Worm (Caenorhabditis elegans): ENCODE data around the gene srab-21.

The srab-21 gene

ce11 chrV:3394694-3395240 is 29.5 kb downstream of the srab-21 start, which contains the start of gene T20D4.15:
Gene T20D4.15 (minus strand): TSS chrV:3394744.
- no peak for TF ChIP-seq hlh-6 (tag; optimal IDR thresholded peaks at IDR 0.05)
- no peak for TF ChIP-seq nhr-232 (tag; optimal IDR thresholded peaks at IDR 0.05)
- no peak for TF ChIP-seq ceh-2 (tag; optimal IDR thresholded peaks at IDR 0.05)
- TF ChIP-seq C38D4.7 (GFP tag; optimal IDR thresholded peaks at IDR 0.05): no peak
- no peak for TF ChIP-seq sox-2 (GFP tag; IDR thresholded peaks at IDR 0.05)
- no peak for TF ChIP-seq hlh-30 (tag; optimal IDR thresholded peaks at IDR 0.05; ENCODE audit: insufficient read depth)
- TF ChIP-seq ceh-30 (tag; optimal IDR thresholded peaks at IDR 0.05): no peak
- no peak for TF ChIP-seq ttx-3 (tag; optimal IDR thresholded peaks at IDR 0.05)
- no peak for TF ChIP-seq ceh-45 (GFP tag; IDR thresholded peaks at IDR 0.05)
- no peak for TF ChIP-seq fax-1 (tag; optimal IDR thresholded peaks at IDR 0.05)

DNA sequence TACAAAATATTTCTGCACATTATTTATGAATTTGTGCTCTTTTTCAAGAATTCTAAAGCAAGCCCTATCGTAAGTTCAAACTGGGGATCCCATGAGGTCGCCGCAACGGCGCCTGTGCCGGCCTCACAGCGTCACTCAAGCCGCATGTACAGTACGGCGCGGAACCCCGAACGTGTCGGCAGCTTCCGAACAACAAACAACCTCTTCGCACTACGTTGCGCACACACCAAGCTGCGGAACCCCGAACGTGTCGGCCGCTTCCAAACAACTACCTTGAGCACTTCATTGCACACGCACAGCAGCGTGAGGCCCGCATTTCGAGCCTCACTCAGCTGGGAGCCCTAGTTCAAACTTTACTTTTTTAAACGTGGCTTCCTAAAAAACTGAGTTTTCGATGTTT is 30.2 kb downstream of the srab-21 start:
- TF ChIP-seq ceh-18 (tag; optimal IDR thresholded peaks at IDR 0.05) (no peak), tbx-2 (tag; optimal IDR thresholded peaks at IDR 0.05) (no peak), npax-4 (tag; optimal IDR thresholded peaks at IDR 0.05) (no peak), unc-86 (tag; optimal IDR thresholded peaks at IDR 0.05) (no peak), pag-3 (tag; optimal IDR thresholded peaks at IDR 0.05; ENCODE audit: borderline replicate concordance) (no peak), ref-2 (tag; optimal IDR thresholded peaks at IDR 0.05) (no peak), fkh-10 (GFP tag; optimal IDR thresholded peaks at IDR 0.05) (no peak), ceh-19 (GFP tag; optimal IDR thresholded peaks at IDR 0.05) (no peak), ceh-45 (GFP tag; IDR thresholded peaks at IDR 0.05) (no peak), F13H6.1 (tag; optimal IDR thresholded peaks at IDR 0.05) (no peak), ceh-34 (tag; optimal IDR thresholded peaks at IDR 0.05) (no peak), eyg-1 (tag; optimal IDR thresholded peaks at IDR 0.05) (no peak), hlh-30 (tag; optimal IDR thresholded peaks at IDR 0.05; ENCODE audit: insufficient read depth) (no peak)

ce11 chrV:3391005-3391404 is 33.2 kb downstream of the srab-21 start:
- TF ChIP-seq nhr-11 (tag; optimal IDR thresholded peaks at IDR 0.05): no peak
- no peak for TF ChIP-seq dmd-4 (tag; optimal IDR thresholded peaks at IDR 0.05; ENCODE audit: borderline replicate concordance)
- TF ChIP-seq ceh-6 (GFP tag; optimal IDR thresholded peaks at IDR 0.05): no peak
- no peak for TF ChIP-seq unc-3 (GFP tag; conservative IDR thresholded peaks at IDR 0.05)
- no peak for TF ChIP-seq unc-3 (tag; optimal IDR thresholded peaks at IDR 0.05)
- no peak for TF ChIP-seq ceh-19 (GFP tag; optimal IDR thresholded peaks at IDR 0.05)
- TF ChIP-seq tbx-2 (tag; optimal IDR thresholded peaks at IDR 0.05): no peak
- no peak for TF ChIP-seq sox-2 (GFP tag; IDR thresholded peaks at IDR 0.05)
- TF ChIP-seq T23F11.4 (GFP tag; optimal IDR thresholded peaks at IDR 0.05): no peak
- no peak for TF ChIP-seq pros-1 (tag; optimal IDR thresholded peaks at IDR 0.05)
- TF ChIP-seq ref-2 (tag; optimal IDR thresholded peaks at IDR 0.05): no peak
- TF ChIP-seq nfya-1 (tag; optimal IDR thresholded peaks at IDR 0.05): no peak

DNA sequence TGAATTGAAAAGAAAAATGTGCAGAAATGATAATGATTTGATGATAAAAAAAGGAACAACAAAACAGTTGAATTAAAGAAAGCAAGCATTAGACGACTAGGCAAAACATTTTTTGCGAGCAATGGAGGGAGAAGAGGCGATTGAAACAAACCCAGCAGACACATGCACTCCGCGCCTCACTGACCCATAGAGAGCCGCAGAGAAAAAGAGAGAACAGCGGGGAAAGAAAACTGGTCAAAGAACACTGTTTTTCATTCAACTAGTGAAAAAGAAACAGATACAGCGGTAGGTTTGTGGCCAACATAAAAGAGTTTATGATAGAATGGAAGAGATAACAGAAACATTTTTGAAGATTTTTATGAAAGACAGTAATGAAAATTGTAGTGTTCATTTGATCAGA is 35.9 kb downstream of the srab-21 start:
- no peak for TF ChIP-seq C38D4.7 (GFP tag; optimal IDR thresholded peaks at IDR 0.05)
- no peak for TF ChIP-seq hlh-15 (tag; optimal IDR thresholded peaks at IDR 0.05)
- TF ChIP-seq fkh-6 (tag; optimal IDR thresholded peaks at IDR 0.05): no peak
- TF ChIP-seq rnt-1 (tag; optimal IDR thresholded peaks at IDR 0.05): no peak
- TF ChIP-seq unc-42 (tag; optimal IDR thresholded peaks at IDR 0.05): no peak
- no peak for TF ChIP-seq C08G9.2 (tag; optimal IDR thresholded peaks at IDR 0.05)
- TF ChIP-seq odd-2 (tag; optimal IDR thresholded peaks at IDR 0.05): no peak

ce11 chrV:3376973-3377372 is 47.3 kb downstream of the srab-21 start, which contains the start of gene srbc-2:
Gene srbc-2 (minus strand): TSS chrV:3377073.
- TF ChIP-seq odd-2 (tag; optimal IDR thresholded peaks at IDR 0.05) (no peak), ceh-45 (GFP tag; IDR thresholded peaks at IDR 0.05) (no peak), ceh-18 (tag; optimal IDR thresholded peaks at IDR 0.05) (no peak), hlh-30 (tag; optimal IDR thresholded peaks at IDR 0.05; ENCODE audit: insufficient read depth) (no peak), ceh-34 (tag; optimal IDR thresholded peaks at IDR 0.05) (no peak), rnt-1 (tag; optimal IDR thresholded peaks at IDR 0.05) (no peak), fax-1 (tag; optimal IDR thresholded peaks at IDR 0.05) (no peak), ceh-48 (tag; optimal IDR thresholded peaks at IDR 0.05) (no peak), gmeb-2 (tag; optimal IDR thresholded peaks at IDR 0.05) (no peak), mec-3 (tag; optimal IDR thresholded peaks at IDR 0.05; ENCODE audit: borderline replicate concordance) (no peak), C08G9.2 (tag; optimal IDR thresholded peaks at IDR 0.05) (no peak), nhr-232 (tag; optimal IDR thresholded peaks at IDR 0.05) (no peak), dve-1 (tag; optimal IDR thresholded peaks at IDR 0.05) (no peak)
